Fruit fly (Drosophila melanogaster) whole organism, embryonic: ENCODE data around the gene CG12017.

Experiments
- Bgb ChIP-seq: fragments of 200-800 bp; sonication (Bioruptor generic); IDR thresholded peaks from 2 replicates; pipeline ENCODE4 v1.3.6; 2022; ENCODE audit warnings: missing biosample characterization, missing genetic modification characterization; ENCODE audit not compliant: partially characterized antibody
- Blimp-1 ChIP-seq: fragments of 200-800 bp; sonication (Bioruptor generic); optimal IDR thresholded peaks from 3 replicates; lab custom pipeline; 2018; ENCODE audit warnings: missing biosample characterization, missing genetic modification characterization, mild to moderate bottlenecking, moderate library complexity, missing genetic modification reagents
- CG10147 ChIP-seq: fragments of 200-800 bp; sonication (Bioruptor generic); optimal IDR thresholded peaks from 2 replicates; lab custom pipeline; 2019; ENCODE audit warnings: missing biosample characterization, mild to moderate bottlenecking, missing genetic modification characterization, moderate library complexity
- CG1024 ChIP-seq: fragments of 200-800 bp; sonication (Bioruptor generic); IDR thresholded peaks from 2 replicates; pipeline ENCODE4 v1.3.6; 2022; ENCODE audit warnings: missing biosample characterization, missing genetic modification characterization
- CG10267 ChIP-seq: fragments of 200-800 bp; sonication (Bioruptor generic); optimal IDR thresholded peaks from 2 replicates; lab custom pipeline; 2018; ENCODE audit warnings: missing biosample characterization, mild to moderate bottlenecking, missing genetic modification characterization, moderate library complexity
- CG10321 ChIP-seq: fragments of 200-800 bp; sonication (Bioruptor generic); IDR thresholded peaks from 2 replicates; pipeline ENCODE4 v1.3.6; 2022; ENCODE audit warnings: missing biosample characterization, missing genetic modification characterization
- CG10654 ChIP-seq: fragments of 200-800 bp; sonication (Bioruptor generic); optimal IDR thresholded peaks from 2 replicates; lab custom pipeline; 2016; ENCODE audit warnings: missing biosample characterization, missing genetic modification characterization
- CG11085 ChIP-seq: fragments of 200-800 bp; sonication (Bioruptor generic); IDR thresholded peaks from 2 replicates; pipeline ENCODE4 v1.3.6; 2022; ENCODE audit warnings: missing biosample characterization, missing genetic modification characterization
- CG11504 ChIP-seq: fragments of 200-800 bp; sonication (Bioruptor generic); optimal IDR thresholded peaks from 3 replicates; lab custom pipeline; 2019; ENCODE audit warnings: missing biosample characterization, mild to moderate bottlenecking, missing genetic modification characterization, moderate library complexity
- CG1603 ChIP-seq: fragments of 200-800 bp; sonication (Bioruptor generic); optimal IDR thresholded peaks from 2 replicates; lab custom pipeline; 2019; ENCODE audit warnings: missing biosample characterization, mild to moderate bottlenecking, missing genetic modification characterization, moderate library complexity
- CG17912 ChIP-seq: fragments of 200-800 bp; sonication (Bioruptor generic); optimal IDR thresholded peaks from 2 replicates; lab custom pipeline; 2018; ENCODE audit warnings: missing biosample characterization, mild to moderate bottlenecking, missing genetic modification characterization
- CG18599 ChIP-seq: fragments of 200-800 bp; sonication (Bioruptor generic); optimal IDR thresholded peaks from 3 replicates; lab custom pipeline; 2017; ENCODE audit warnings: missing biosample characterization, missing genetic modification characterization, mild to moderate bottlenecking, moderate library complexity, missing genetic modification reagents
- CG18764 ChIP-seq: fragments of 200-800 bp; sonication (Bioruptor generic); optimal IDR thresholded peaks from 3 replicates; lab custom pipeline; 2016; ENCODE audit warnings: missing biosample characterization, missing genetic modification characterization
- CG2202 ChIP-seq: fragments of 200-800 bp; sonication (Bioruptor generic); optimal IDR thresholded peaks from 2 replicates; lab custom pipeline; 2018; ENCODE audit warnings: missing biosample characterization, mild to moderate bottlenecking, missing genetic modification characterization
- CG30403 ChIP-seq: fragments of 200-800 bp; sonication (Bioruptor generic); optimal IDR thresholded peaks from 3 replicates; lab custom pipeline; 2016; ENCODE audit warnings: missing biosample characterization, missing genetic modification characterization
- CG30431 ChIP-seq: fragments of 200-800 bp; sonication (Bioruptor generic); optimal IDR thresholded peaks from 2 replicates; lab custom pipeline; 2017; ENCODE audit warnings: missing biosample characterization, missing genetic modification characterization
- CG3065 ChIP-seq: fragments of 200-800 bp; sonication (Bioruptor generic); optimal IDR thresholded peaks from 2 replicates; lab custom pipeline; 2016; ENCODE audit warnings: missing biosample characterization, missing genetic modification characterization
- CG31441 ChIP-seq: fragments of 200-800 bp; sonication (Bioruptor generic); IDR thresholded peaks from 2 replicates; pipeline ENCODE4 v1.3.6; 2022; ENCODE audit warnings: missing biosample characterization, missing genetic modification characterization
- CG32772 ChIP-seq: fragments of 200-800 bp; sonication (Bioruptor generic); IDR thresholded peaks from 2 replicates; pipeline ENCODE4 v1.3.6; 2022; ENCODE audit warnings: missing biosample characterization, missing genetic modification characterization
- CG34422 ChIP-seq: fragments of 200-800 bp; sonication (Bioruptor generic); IDR thresholded peaks from 3 replicates; pipeline ENCODE4 v1.3.6; 2022; ENCODE audit warnings: missing biosample characterization, missing genetic modification characterization
- CG43689 ChIP-seq: fragments of 200-800 bp; sonication (Bioruptor generic); IDR thresholded peaks from 2 replicates; pipeline ENCODE4 v1.3.6; 2022; ENCODE audit warnings: missing biosample characterization, missing genetic modification characterization
- CG6654 ChIP-seq: fragments of 200-800 bp; sonication (Bioruptor generic); optimal IDR thresholded peaks from 2 replicates; lab custom pipeline; 2017; ENCODE audit warnings: missing biosample characterization, mild to moderate bottlenecking, missing genetic modification characterization
- CG9797 ChIP-seq: fragments of 200-800 bp; sonication (Bioruptor generic); optimal IDR thresholded peaks from 3 replicates; lab custom pipeline; 2018; ENCODE audit warnings: missing biosample characterization, mild to moderate bottlenecking, missing genetic modification characterization
- D19B ChIP-seq: fragments of 200-800 bp; sonication (Bioruptor generic); optimal IDR thresholded peaks from 2 replicates; lab custom pipeline; 2017; ENCODE audit warnings: missing biosample characterization, mild to moderate bottlenecking, missing genetic modification characterization
- Eip74EF ChIP-seq, 2 experiments: fragments of 200-800 bp in 1 of 2; fragments of >200 bp in 1 of 2; sonication (Bioruptor generic) in 1 of 2; optimal IDR thresholded peaks; 2 replicates each; lab custom pipeline; 2017 to 2019; ENCODE audit warnings: missing biosample characterization in 2 of 2, missing genetic modification characterization in 2 of 2, mild to moderate bottlenecking in 1 of 2, moderate library complexity in 1 of 2
- Elba2 ChIP-seq: fragments of 200-800 bp; sonication (Bioruptor generic); optimal IDR thresholded peaks from 3 replicates; lab custom pipeline; 2016; ENCODE audit warnings: missing biosample characterization, missing genetic modification characterization
- Jarid2 ChIP-seq: fragments of 200-800 bp; sonication (Bioruptor generic); optimal IDR thresholded peaks from 3 replicates; lab custom pipeline; 2017; ENCODE audit warnings: mild to moderate bottlenecking, missing biosample characterization, missing genetic modification reagents, missing genetic modification characterization
- Oaz ChIP-seq: fragments of 200-800 bp; sonication (Bioruptor generic); IDR thresholded peaks from 2 replicates; pipeline ENCODE4 v1.3.6; 2022; ENCODE audit warnings: missing biosample characterization, missing genetic modification characterization
- Opbp ChIP-seq: fragments of 200-800 bp; sonication (Bioruptor generic); IDR thresholded peaks from 3 replicates; pipeline ENCODE4 v1.3.6; 2022; ENCODE audit warnings: missing biosample characterization, missing genetic modification characterization; ENCODE audit not compliant: partially characterized antibody
- Pdp1 ChIP-seq, 2 experiments: fragments of 200-800 bp; sonication (Bioruptor generic); optimal IDR thresholded peaks; 3 replicates each; lab custom pipeline; 2016; ENCODE audit warnings: missing biosample characterization in 2 of 2, missing genetic modification characterization in 2 of 2, mild to moderate bottlenecking in 1 of 2, moderate library complexity in 1 of 2
- Rx ChIP-seq: fragments of 200-800 bp; sonication (Bioruptor generic); IDR thresholded peaks from 2 replicates; pipeline ENCODE4 v1.3.6; 2022; ENCODE audit warnings: missing biosample characterization, missing genetic modification characterization
- Six4 ChIP-seq: fragments of 200-800 bp; sonication (Bioruptor generic); optimal IDR thresholded peaks from 2 replicates; lab custom pipeline; 2016; ENCODE audit warnings: missing biosample characterization, missing genetic modification characterization
- Stat92E ChIP-seq, 3 experiments: fragments of >200 bp in 2 of 3; fragments of 200-800 bp in 1 of 3; sonication (Bioruptor generic) in 1 of 3; optimal IDR thresholded peaks; 2 replicates each; lab custom pipeline; 2017 to 2019; ENCODE audit warnings: missing biosample characterization in 3 of 3, missing genetic modification characterization in 3 of 3, mild to moderate bottlenecking in 1 of 3, moderate library complexity in 1 of 3
- Tbp ChIP-seq: fragments of >200 bp; optimal IDR thresholded peaks from 2 replicates; lab custom pipeline; 2018; ENCODE audit warnings: missing biosample characterization, missing genetic modification characterization
- amos ChIP-seq: fragments of 200-800 bp; sonication (Bioruptor generic); IDR thresholded peaks from 2 replicates; pipeline ENCODE4 v1.3.6; 2022; ENCODE audit warnings: missing biosample characterization, missing genetic modification characterization; ENCODE audit not compliant: partially characterized antibody
- bab2 ChIP-seq: fragments of 200-800 bp; sonication (Bioruptor generic); optimal IDR thresholded peaks from 2 replicates; lab custom pipeline; 2016; ENCODE audit warnings: missing biosample characterization, missing genetic modification characterization
- bsh ChIP-seq, 2 experiments: fragments of 200-800 bp; sonication (Bioruptor generic); optimal IDR thresholded peaks; 2 replicates each; lab custom pipeline; 2017 to 2018; ENCODE audit warnings: mild to moderate bottlenecking in 2 of 2, missing biosample characterization in 2 of 2, missing genetic modification characterization in 2 of 2, moderate library complexity in 1 of 2
- cg ChIP-seq: fragments of 200-800 bp; sonication (Bioruptor generic); optimal IDR thresholded peaks from 3 replicates; lab custom pipeline; 2019; ENCODE audit warnings: missing biosample characterization, mild to moderate bottlenecking, missing genetic modification characterization, moderate library complexity
- crol ChIP-seq: fragments of 200-800 bp; sonication (Bioruptor generic); IDR thresholded peaks from 2 replicates; pipeline ENCODE4 v1.3.6; 2022; ENCODE audit warnings: missing biosample characterization, missing genetic modification characterization
- dmrt11E ChIP-seq: fragments of 200-800 bp; sonication (Bioruptor generic); optimal IDR thresholded peaks from 3 replicates; lab custom pipeline; 2018; ENCODE audit warnings: missing biosample characterization, mild to moderate bottlenecking, missing genetic modification characterization, moderate library complexity
- dpn ChIP-seq, 2 experiments: fragments of 200-800 bp; sonication (Bioruptor generic); optimal IDR thresholded peaks; 3 replicates each; lab custom pipeline; 2016; ENCODE audit warnings: missing biosample characterization in 2 of 2, missing genetic modification characterization in 2 of 2
- fd64A ChIP-seq: fragments of 200-800 bp; sonication (Bioruptor generic); optimal IDR thresholded peaks from 3 replicates; lab custom pipeline; 2018; ENCODE audit warnings: missing biosample characterization, mild to moderate bottlenecking, missing genetic modification characterization
- hkb ChIP-seq, 2 experiments: fragments of 200-800 bp in 1 of 2; fragments of >200 bp in 1 of 2; sonication (Bioruptor generic) in 1 of 2; IDR thresholded peaks in 1 of 2; optimal IDR thresholded peaks in 1 of 2; 2 replicates each; pipeline versions ENCODE4 v1.3.6 to Lab custom; 2017 to 2022; ENCODE audit warnings: missing biosample characterization in 1 of 2, missing genetic modification characterization in 1 of 2
- kah ChIP-seq: fragments of 200-800 bp; sonication (Bioruptor generic); optimal IDR thresholded peaks from 2 replicates; lab custom pipeline; 2018; ENCODE audit warnings: missing biosample characterization, mild to moderate bottlenecking, missing genetic modification characterization
- klu ChIP-seq: fragments of 200-800 bp; sonication (Bioruptor generic); IDR thresholded peaks from 2 replicates; pipeline ENCODE4 v1.3.6; 2022; ENCODE audit warnings: missing biosample characterization, missing genetic modification characterization
- lola ChIP-seq, 3 experiments: fragments of >200 bp in 2 of 3; fragments of 200-800 bp in 1 of 3; sonication (Bioruptor generic) in 1 of 3; optimal IDR thresholded peaks; 2 replicates each; lab custom pipeline; 2017 to 2019; ENCODE audit warnings: missing biosample characterization in 3 of 3, missing genetic modification characterization in 3 of 3, mild to moderate bottlenecking in 1 of 3, moderate library complexity in 1 of 3
- pzg ChIP-seq: fragments of 200-800 bp; sonication (Bioruptor generic); optimal IDR thresholded peaks from 3 replicates; lab custom pipeline; 2018; ENCODE audit warnings: missing biosample characterization, mild to moderate bottlenecking, missing genetic modification characterization, moderate library complexity
- repo ChIP-seq: fragments of 200-800 bp; sonication (Bioruptor generic); optimal IDR thresholded peaks from 2 replicates; lab custom pipeline; 2016; ENCODE audit warnings: missing biosample characterization, missing genetic modification characterization
- tx ChIP-seq: fragments of 200-800 bp; sonication (Bioruptor generic); optimal IDR thresholded peaks from 2 replicates; lab custom pipeline; 2016; ENCODE audit warnings: missing biosample characterization, missing genetic modification characterization

CG12017 gene

DNA sequence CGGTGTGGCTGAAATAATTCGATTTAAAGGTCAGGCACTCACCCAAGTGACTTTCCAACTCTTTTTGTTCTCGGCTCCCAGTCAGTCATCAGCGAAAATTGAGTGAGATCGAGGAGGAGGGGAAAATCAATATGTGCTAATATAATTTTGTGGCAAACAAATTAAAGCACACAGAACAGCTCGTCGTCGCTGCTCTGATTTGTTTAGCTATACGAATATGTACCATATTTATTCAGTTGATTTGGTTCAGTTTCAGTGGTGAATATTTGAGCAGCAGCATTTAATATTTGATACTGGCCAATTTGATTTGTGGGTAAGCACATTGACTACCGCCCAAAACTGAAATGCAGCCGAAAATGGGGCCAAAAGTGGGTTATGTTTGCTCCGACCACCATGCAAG lies 25.4 kb downstream of the CG12017 start (continued):
- TF ChIP-seq repo (GFP tag; lab: Kevin White, UChicago) (peak; percentile 9), pzg (GFP tag; lab: Kevin White, UChicago) (no peak), Six4 (no peak), D19B (GFP tag; lab: Kevin White, UChicago) (no peak), tx (GFP tag; lab: Kevin White, UChicago) (peak; percentile 7), Oaz (no peak), fd64A (peak; percentile 67), crol (GFP tag; lab: Robert Waterston, UW) (no peak), CG3065 (no peak), CG11085 (no peak), CG6654 (GFP tag; lab: Kevin White, UChicago) (no peak), Bgb (GFP tag; lab: Robert Waterston, UW) (no peak), Blimp-1 (GFP tag; lab: Kevin White, UChicago) (peak; percentile 68), lola (GFP tag; optimal IDR thresholded peaks at IDR 0.05; lab: Kevin White, UChicago) (peak in 1 of 3 experiments; percentile 49), bab2 (GFP tag; lab: Kevin White, UChicago) (peak; percentile 50), kah (no peak), bsh (GFP tag; optimal IDR thresholded peaks at IDR 0.05; lab: Kevin White, UChicago) (peak in 1 of 2 experiments; percentile 83), CG10654 (GFP tag; lab: Kevin White, UChicago) (no peak), Opbp (GFP tag; lab: Robert Waterston, UW) (no peak), CG1603 (tag; lab: Kevin White, UChicago) (peak; percentile 70), hkb (optimal IDR thresholded peaks at IDR 0.05; lab: Kevin White, UChicago) (no peak), hkb (GFP tag; IDR thresholded peaks at IDR 0.05; lab: Robert Waterston, UW) (no peak), CG18599 (GFP tag; lab: Kevin White, UChicago) (peak; percentile 6), CG31441 (GFP tag; lab: Robert Waterston, UW) (peak; percentile 16; the same call in 1 of the 2 replicates), CG17912 (GFP tag; lab: Kevin White, UChicago) (no peak), CG30403 (GFP tag; lab: Kevin White, UChicago) (no peak), Stat92E (GFP tag; optimal IDR thresholded peaks at IDR 0.05; lab: Kevin White, UChicago) (no peak), CG43689 (no peak), CG9797 (GFP tag; lab: Kevin White, UChicago) (no peak), CG30431 (GFP tag; lab: Kevin White, UChicago) (peak; percentile 15), CG10147 (GFP tag; lab: Kevin White, UChicago) (no peak), CG32772 (GFP tag; lab: Robert Waterston, UW) (no peak), CG10267 (tag; lab: Kevin White, UChicago) (no peak), Pdp1 (GFP tag; optimal IDR thresholded peaks at IDR 0.05; lab: Kevin White, UChicago) (peak in 1 of 2 experiments; percentile 38), amos (GFP tag; lab: Robert Waterston, UW) (no peak), CG10321 (GFP tag; lab: Robert Waterston, UW) (peak; percentile 18; the same call in 1 of the 2 replicates), Elba2 (no peak), CG2202 (tag; lab: Kevin White, UChicago) (peak; percentile 64), Jarid2 (GFP tag; lab: Kevin White, UChicago) (peak; percentile 25), CG11504 (no peak), Rx (no peak), dpn (GFP tag; optimal IDR thresholded peaks at IDR 0.05; lab: Kevin White, UChicago) (peak; percentile 14 to 46), Eip74EF (GFP tag; optimal IDR thresholded peaks at IDR 0.05; lab: Kevin White, UChicago) (no peak), Tbp (GFP tag; lab: Kevin White, UChicago) (no peak), klu (GFP tag; lab: Robert Waterston, UW) (no peak), CG34422 (GFP tag; lab: Robert Waterston, UW) (no peak), dmrt11E (tag; lab: Kevin White, UChicago) (peak; percentile 58), CG18764 (GFP tag; lab: Kevin White, UChicago) (peak; percentile 55), cg (no peak), CG1024 (GFP tag; lab: Robert Waterston, UW) (no peak)
